Worm (Caenorhabditis elegans): ENCODE measurements around the gene T08H10.3.

T08H10.3 gene

ce11 chrV:4423860-4424401 lies 47.2 kb upstream of the T08H10.3 start, which contains the start of the genes Y47D7A.9 and Y47D7A.19:
Gene Y47D7A.9 (minus strand): TSS chrV:4423960.
Gene Y47D7A.19 (plus strand): TSS chrV:4424351.
- no peak for TF ChIP-seq duxl-1 (tag; optimal IDR thresholded peaks at IDR 0.05; ENCODE audit: poor library complexity)
- no peak for TF ChIP-seq Y75B8A.6 (GFP tag; IDR thresholded peaks at IDR 0.05)
- no peak for TF ChIP-seq zip-11 (GFP tag; IDR thresholded peaks at IDR 0.05)
- no peak for TF ChIP-seq attf-4 (tag; optimal IDR thresholded peaks at IDR 0.05)
- TF ChIP-seq hlh-11 (tag; optimal IDR thresholded peaks at IDR 0.05), result no peak
- TF ChIP-seq ces-1 (GFP tag; optimal IDR thresholded peaks at IDR 0.05), result no peak
- TF ChIP-seq lin-13 (GFP tag; optimal IDR thresholded peaks at IDR 0.05), result no peak
- no peak for TF ChIP-seq ZK546.5 (tag; optimal IDR thresholded peaks at IDR 0.05)
- TF ChIP-seq arid-1 (GFP tag; conservative IDR thresholded peaks at IDR 0.05), result no peak
- TF ChIP-seq lsy-2 (tag; optimal IDR thresholded peaks at IDR 0.05), result no peak
- TF ChIP-seq lin-38 (GFP tag; IDR thresholded peaks at IDR 0.05), result no peak
- TF ChIP-seq jun-1 (tag; optimal IDR thresholded peaks at IDR 0.05), result no peak
- TF ChIP-seq pha-4 (GFP tag; IDR thresholded peaks at IDR 0.05), result no peak
- no peak for TF ChIP-seq pha-4 (tag; optimal IDR thresholded peaks at IDR 0.05)
- no peak for TF ChIP-seq dmd-6 (GFP tag; IDR thresholded peaks at IDR 0.05)
- no peak for TF ChIP-seq cey-2 (tag; optimal IDR thresholded peaks at IDR 0.05; ENCODE audit: borderline replicate concordance, insufficient read depth)
- no peak for TF ChIP-seq nhr-25 (tag; optimal IDR thresholded peaks at IDR 0.05; ENCODE audit: borderline replicate concordance, insufficient read depth)
- TF ChIP-seq fkh-10 (GFP tag; optimal IDR thresholded peaks at IDR 0.05), result no peak
- TF ChIP-seq saeg-2 (GFP tag; IDR thresholded peaks at IDR 0.05), result no peak
- TF ChIP-seq snpc-1.2 (GFP tag; IDR thresholded peaks at IDR 0.05), result no peak

- TF ChIP-seq skn-1 (tag; optimal IDR thresholded peaks at IDR 0.05) (no peak), unc-62 (GFP tag; optimal IDR thresholded peaks at IDR 0.05 in 1 of 2) (peak in 1 of 2 experiments; percentile 28), unc-62 (tag; optimal IDR thresholded peaks at IDR 0.05) (no peak), R02D3.7 (tag; optimal IDR thresholded peaks at IDR 0.05) (no peak), nhr-28 (tag; optimal IDR thresholded peaks at IDR 0.05) (no peak), hmg-1.1 (GFP tag; IDR thresholded peaks at IDR 0.05) (no peak)
These were observed 43.0 kb upstream of the T08H10.3 start, which contains the start of gene Y47D7A.11 for ce11 chrV:4428202-4428601. Gene Y47D7A.11 (minus strand): TSS chrV:4428302.

ce11 chrV:4429576-4429975 lies 41.6 kb upstream of the T08H10.3 start, which contains the start of gene Y47D7A.12:
Gene Y47D7A.12 (minus strand): TSS chrV:4429676.
- no peak for TF ChIP-seq tag-97 (GFP tag; IDR thresholded peaks at IDR 0.05)
- no peak for TF ChIP-seq spr-1 (tag; optimal IDR thresholded peaks at IDR 0.05)
- TF ChIP-seq fos-1 (tag; optimal IDR thresholded peaks at IDR 0.05), result no peak
- TF ChIP-seq unc-62 (GFP tag; optimal IDR thresholded peaks at IDR 0.05 in 1 of 2), result no peak
- TF ChIP-seq unc-62 (tag; optimal IDR thresholded peaks at IDR 0.05), result no peak
- TF ChIP-seq dmd-9 (GFP tag; IDR thresholded peaks at IDR 0.05), result no peak
- TF ChIP-seq Y5F2A.4 (GFP tag; optimal IDR thresholded peaks at IDR 0.05), result no peak
- no peak for TF ChIP-seq D1046.2 (GFP tag; IDR thresholded peaks at IDR 0.05)
- no peak for TF ChIP-seq zip-2 (tag; optimal IDR thresholded peaks at IDR 0.05)
- TF ChIP-seq mxl-2 (GFP tag; conservative IDR thresholded peaks at IDR 0.05), result no peak
- no peak for TF ChIP-seq T20F7.1 (GFP tag; optimal IDR thresholded peaks at IDR 0.05)
- no peak for TF ChIP-seq ama-1 (optimal IDR thresholded peaks at IDR 0.05)
- no peak for TF ChIP-seq madf-5 (GFP tag; IDR thresholded peaks at IDR 0.05)
- no peak for TF ChIP-seq daf-19 (GFP tag; conservative IDR thresholded peaks at IDR 0.05)
- TF ChIP-seq nhr-25 (tag; optimal IDR thresholded peaks at IDR 0.05; ENCODE audit: borderline replicate concordance, insufficient read depth), result no peak
- TF ChIP-seq nhr-41 (GFP tag; IDR thresholded peaks at IDR 0.05), result no peak
- no peak for TF ChIP-seq dmd-8 (GFP tag; IDR thresholded peaks at IDR 0.05)
- no peak for TF ChIP-seq ceh-62 (tag; optimal IDR thresholded peaks at IDR 0.05)
